Fruit fly (Drosophila melanogaster): ENCODE measurements around the gene Prdm13.
"Not testable (repeated sequence)": the region's sequence is repeated elsewhere in the genome, so short reads cannot be mapped to it uniquely, and the experiment has no call there.

The Prdm13 gene

DNA sequence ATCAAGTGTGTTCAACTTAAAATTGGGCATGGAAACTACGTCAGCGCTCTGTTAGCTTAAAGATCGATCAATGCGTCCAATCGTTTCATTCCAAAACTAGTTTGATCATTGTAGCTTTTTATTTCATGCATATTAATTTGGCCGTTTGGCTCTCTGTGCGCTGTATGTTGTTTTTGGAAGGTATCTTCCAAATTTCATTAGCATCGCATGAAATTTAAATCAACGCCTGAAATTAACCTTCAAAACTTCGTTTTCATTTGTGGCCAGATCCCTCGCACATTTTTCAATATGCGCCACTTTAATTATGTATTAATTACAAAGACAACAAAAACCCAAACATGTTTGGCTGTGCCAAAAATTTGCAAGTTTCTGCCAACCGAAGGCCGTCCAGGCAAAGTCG is 24.3 kb upstream of the Prdm13 start:
- TF ChIP-seq h (optimal IDR thresholded peaks at IDR 0.05) (no peak), Myc (optimal IDR thresholded peaks at IDR 0.05) (no peak), Sin3A (optimal IDR thresholded peaks at IDR 0.05) (no peak), insv (optimal IDR thresholded peaks at IDR 0.05) (no peak), psq (optimal IDR thresholded peaks at IDR 0.05) (no peak), ttk (optimal IDR thresholded peaks at IDR 0.05) (no peak)

- TF ChIP-seq ttk (optimal IDR thresholded peaks at IDR 0.05) (no peak), Myc (optimal IDR thresholded peaks at IDR 0.05) (no peak), h (optimal IDR thresholded peaks at IDR 0.05) (no peak), psq (optimal IDR thresholded peaks at IDR 0.05) (no peak), Sin3A (optimal IDR thresholded peaks at IDR 0.05) (no peak), insv (optimal IDR thresholded peaks at IDR 0.05) (no peak)
Measured at dm6 chr3L:6139924-6140574, 22.9 kb upstream of the Prdm13 start, which contains the start of gene Cpr65Av. Cpr65Av (minus strand) TSS chr3L:6139974.

DNA sequence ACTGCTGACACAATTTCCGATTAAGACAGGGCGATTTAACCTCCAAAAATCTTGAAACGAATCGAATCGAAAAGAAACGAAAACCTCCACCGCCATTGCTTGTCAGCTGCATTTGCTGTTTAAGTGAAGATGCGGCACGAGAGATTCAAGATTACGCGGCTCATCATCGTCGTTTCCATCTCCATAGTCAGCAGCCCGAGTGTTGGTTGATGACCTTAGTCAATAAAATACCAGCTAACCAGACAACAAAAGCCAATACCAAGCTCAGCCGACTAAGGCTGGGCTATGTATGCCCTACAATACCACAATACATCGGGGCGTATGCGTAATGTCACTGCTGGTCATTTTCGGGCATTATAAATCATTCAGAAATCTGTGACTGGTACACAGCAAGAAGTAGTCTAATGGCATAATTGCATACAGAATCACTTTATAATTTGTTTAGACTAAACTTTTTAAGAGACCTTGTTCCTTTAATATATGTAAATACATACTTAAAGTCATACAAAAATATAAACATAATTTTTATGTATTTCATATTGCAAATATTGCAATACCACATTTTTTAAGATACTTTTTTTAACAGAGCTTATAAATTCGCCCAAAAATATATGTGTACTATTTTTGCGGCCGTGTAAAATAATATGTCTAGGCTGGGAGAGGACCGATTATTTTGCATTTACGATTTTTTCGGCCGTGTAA is 22.0 kb upstream of the Prdm13 start:
- TF ChIP-seq Myc (optimal IDR thresholded peaks at IDR 0.05) (no peak), h (optimal IDR thresholded peaks at IDR 0.05) (no peak), insv (optimal IDR thresholded peaks at IDR 0.05) (no peak), ttk (optimal IDR thresholded peaks at IDR 0.05) (no peak), Sin3A (optimal IDR thresholded peaks at IDR 0.05) (no peak), psq (optimal IDR thresholded peaks at IDR 0.05) (no peak)

DNA sequence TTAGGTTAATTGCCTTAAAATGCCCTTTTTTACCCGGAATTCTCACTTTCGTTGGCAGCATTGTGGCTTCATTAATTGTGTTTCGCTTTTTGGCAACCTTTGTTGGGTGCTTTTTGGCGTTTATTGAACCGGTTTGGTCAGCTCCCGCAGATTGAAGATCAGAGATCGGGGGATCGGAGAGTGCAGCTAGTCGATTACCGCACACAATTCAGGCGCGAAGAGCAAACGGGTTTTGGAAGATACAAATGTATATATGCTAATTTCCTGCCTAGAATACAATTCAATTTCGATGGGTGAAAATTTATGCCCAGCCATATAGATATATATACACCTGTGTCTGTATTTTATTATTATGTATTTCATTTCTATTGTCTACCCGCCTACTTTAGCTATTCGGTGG is 21.4 kb upstream of the Prdm13 start:
- TF ChIP-seq insv (optimal IDR thresholded peaks at IDR 0.05) (no peak), psq (optimal IDR thresholded peaks at IDR 0.05) (no peak), Myc (optimal IDR thresholded peaks at IDR 0.05) (no peak), Sin3A (optimal IDR thresholded peaks at IDR 0.05) (no peak), ttk (optimal IDR thresholded peaks at IDR 0.05) (no peak), h (optimal IDR thresholded peaks at IDR 0.05) (no peak)

dm6 chr3L:6142313-6142712 is 20.6 kb upstream of the Prdm13 start, which contains the start of gene Cpr65Aw:
Cpr65Aw (minus strand) TSS chr3L:6142413.
- no peak for TF ChIP-seq psq (optimal IDR thresholded peaks at IDR 0.05)
- no peak for TF ChIP-seq Sin3A (optimal IDR thresholded peaks at IDR 0.05)
- TF ChIP-seq h (optimal IDR thresholded peaks at IDR 0.05) = no peak
- no peak for TF ChIP-seq ttk (optimal IDR thresholded peaks at IDR 0.05)
- no peak for TF ChIP-seq Myc (optimal IDR thresholded peaks at IDR 0.05)

dm6 chr3L:6143188-6143755 is 19.7 kb upstream of the Prdm13 start, which contains the start of gene Lcp65Ad:
Lcp65Ad (plus strand) TSS chr3L:6143395.
- TF ChIP-seq h (optimal IDR thresholded peaks at IDR 0.05) (no peak), ttk (optimal IDR thresholded peaks at IDR 0.05) (no peak), insv (optimal IDR thresholded peaks at IDR 0.05) (no peak), psq (optimal IDR thresholded peaks at IDR 0.05) (no peak), Myc (optimal IDR thresholded peaks at IDR 0.05) (no peak), Sin3A (optimal IDR thresholded peaks at IDR 0.05) (no peak)

DNA sequence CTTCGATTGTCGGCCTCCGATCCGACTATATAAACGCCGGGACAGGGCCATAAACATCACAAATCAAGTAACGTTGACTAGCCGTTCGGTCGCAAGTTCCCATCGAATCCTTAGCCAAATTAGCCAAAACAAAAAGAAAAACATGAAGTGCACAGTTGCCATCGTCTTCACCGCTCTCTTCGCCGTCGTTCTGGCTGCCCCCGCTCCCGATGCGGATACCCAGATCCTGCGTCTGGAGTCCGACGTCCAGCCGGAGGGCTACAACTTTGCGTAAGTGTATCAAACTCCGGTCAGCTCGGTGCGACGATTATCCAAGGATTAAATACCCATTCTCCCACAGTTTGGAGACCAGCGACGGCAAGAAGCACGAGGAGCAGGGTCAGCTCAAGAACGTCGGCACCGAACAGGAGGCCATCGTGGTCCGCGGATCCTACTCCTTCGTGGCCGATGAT is 18.1 kb upstream of the Prdm13 start, which contains the start of gene Lcp65Ac:
Gene Lcp65Ac, plus strand, starts transcription at position 51 of the 452 bp plus-strand sequence.
- TF ChIP-seq ttk (optimal IDR thresholded peaks at IDR 0.05) = no peak
- TF ChIP-seq insv (optimal IDR thresholded peaks at IDR 0.05) = no peak
- TF ChIP-seq psq (optimal IDR thresholded peaks at IDR 0.05) = no peak
- TF ChIP-seq h (optimal IDR thresholded peaks at IDR 0.05) = no peak
- TF ChIP-seq Myc (optimal IDR thresholded peaks at IDR 0.05) = no peak
- TF ChIP-seq Sin3A (optimal IDR thresholded peaks at IDR 0.05) = no peak

DNA sequence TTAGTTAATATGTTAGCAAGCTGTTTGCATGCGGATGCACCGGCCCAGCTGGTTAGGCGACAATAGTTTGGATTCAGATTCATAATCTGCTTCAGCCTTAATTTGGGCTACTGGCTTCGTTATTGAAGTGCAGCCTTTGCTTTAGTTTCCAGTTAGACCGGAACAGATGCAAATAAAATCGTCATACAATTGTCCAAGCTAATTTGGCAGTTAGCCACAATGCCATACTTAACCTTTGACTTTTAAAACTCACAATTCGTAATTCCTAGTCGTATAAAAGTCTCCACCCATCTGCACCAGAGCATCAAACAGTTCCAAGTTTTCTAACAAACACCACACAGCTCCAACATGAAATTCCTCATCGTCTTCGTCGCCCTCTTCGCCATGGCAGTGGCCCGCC is 16.6 kb upstream of the Prdm13 start, which contains the start of gene Lcp65Ab2:
Gene Lcp65Ab2, plus strand, starts transcription at position 301 of the 400 bp plus-strand sequence.
- not testable (repeated sequence) for TF ChIP-seq psq, Sin3A, ttk (optimal IDR thresholded peaks at IDR 0.05)

DNA sequence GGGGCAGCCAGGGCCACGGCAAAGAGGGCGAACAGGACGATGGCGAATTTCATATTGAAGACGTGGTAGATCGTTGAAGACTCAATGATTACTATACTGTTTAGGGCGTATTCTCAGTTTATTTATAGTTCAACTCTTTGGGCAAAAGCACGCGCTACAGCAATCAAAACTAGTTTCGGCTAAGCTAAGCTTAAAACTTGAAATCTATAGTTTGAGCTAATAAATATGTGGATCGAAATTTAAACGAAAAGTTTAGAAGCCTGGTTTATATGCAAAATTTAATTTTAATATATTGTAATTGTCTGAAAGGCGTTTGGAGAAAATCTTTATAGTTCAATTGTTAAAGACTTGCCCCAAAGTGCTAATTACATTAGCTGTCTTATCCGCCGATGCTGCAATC is 15.0 kb upstream of the Prdm13 start, which contains the start of gene Cpr65Ax1:
Gene Cpr65Ax1, minus strand, starts transcription at position 101 of the 400 bp plus-strand sequence.
- TF ChIP-seq ttk, psq, Sin3A (optimal IDR thresholded peaks at IDR 0.05): not testable (repeated sequence)

- TF ChIP-seq Myc, insv, ttk (optimal IDR thresholded peaks at IDR 0.05): not testable (repeated sequence)
Measured at dm6 chr3L:6149248-6149647, 13.7 kb upstream of the Prdm13 start, which contains the start of gene Lcp65Ab1. Lcp65Ab1 (plus strand) TSS chr3L:6149548.

DNA sequence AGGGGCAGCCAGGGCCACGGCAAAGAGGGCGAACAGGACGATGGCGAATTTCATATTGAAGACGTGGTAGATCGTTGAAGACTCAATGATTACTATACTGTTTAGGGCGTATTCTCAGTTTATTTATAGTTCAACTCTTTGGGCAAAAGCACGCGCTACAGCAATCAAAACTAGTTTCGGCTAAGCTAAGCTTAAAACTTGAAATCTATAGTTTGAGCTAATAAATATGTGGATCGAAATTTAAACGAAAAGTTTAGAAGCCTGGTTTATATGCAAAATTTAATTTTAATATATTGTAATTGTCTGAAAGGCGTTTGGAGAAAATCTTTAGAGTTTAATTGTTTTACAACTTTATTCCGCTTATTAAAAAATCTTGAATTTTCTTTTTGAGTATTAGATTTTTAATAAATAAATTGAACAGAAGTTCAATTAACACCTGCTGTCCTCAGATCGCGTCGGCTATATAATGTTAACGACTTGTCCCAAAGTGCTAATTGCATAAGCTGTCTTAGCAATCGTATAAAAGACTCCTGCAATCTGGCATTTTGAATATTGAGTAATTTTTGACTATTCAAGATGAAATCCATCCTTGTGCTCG is 12.1 kb upstream of the Prdm13 start, which contains the start of the genes Cpr65Ax2 and Lcp65Aa:
Gene Cpr65Ax2, minus strand, starts transcription at position 101 of the 598 bp plus-strand sequence.
Gene Lcp65Aa, plus strand, starts transcription at position 548 of the 598 bp plus-strand sequence.
- not testable (repeated sequence) for TF ChIP-seq Myc, insv, ttk (optimal IDR thresholded peaks at IDR 0.05)

Measured in Kc167 (cell line).